Worm (Caenorhabditis elegans) whole organism, early embryonic: ENCODE measurements around the gene K09E9.1.

ENCODE experiments used
- F13C5.2 ChIP-seq: sonication (generic microtip); optimal IDR thresholded peaks from 2 replicates; lab custom pipeline; 2017; ENCODE audit warnings: mild to moderate bottlenecking, missing genetic modification characterization, inconsistent platforms, missing compliant biosample characterization
- ama-1 ChIP-seq: fragments of 150-350 bp; optimal IDR thresholded peaks from 2 replicates; lab custom pipeline; 2014
- ceh-36 ChIP-seq: sonication (generic microtip); optimal IDR thresholded peaks from 2 replicates; lab custom pipeline; 2016; ENCODE audit warnings: missing genetic modification characterization, inconsistent platforms, missing compliant biosample characterization
- ets-7 ChIP-seq: sonication (generic microtip); optimal IDR thresholded peaks from 2 replicates; lab custom pipeline; 2016; ENCODE audit warnings: missing genotype, missing genetic modification characterization, missing compliant biosample characterization
- hmbx-1 ChIP-seq: sonication (generic microtip); optimal IDR thresholded peaks from 2 replicates; lab custom pipeline; 2016; ENCODE audit warnings: mild to moderate bottlenecking, missing genetic modification characterization, missing compliant biosample characterization
- hmg-4 ChIP-seq: fragments of 200-800 bp; sonication (Bioruptor generic); optimal IDR thresholded peaks from 2 replicates; lab custom pipeline; 2018; ENCODE audit warnings: mild to moderate bottlenecking, missing genetic modification characterization, missing compliant biosample characterization
- hnd-1 ChIP-seq: sonication (generic microtip); optimal IDR thresholded peaks from 2 replicates; lab custom pipeline; 2016; ENCODE audit warnings: missing genetic modification characterization, missing compliant biosample characterization
- sea-1 ChIP-seq: fragments of 200-800 bp; sonication (Bioruptor generic); conservative IDR thresholded peaks from 2 replicates; pipeline ENCODE4 v1.3.6; 2022; ENCODE audit warnings: missing genetic modification characterization, missing compliant biosample characterization
- tra-4 ChIP-seq: sonication (generic microtip); optimal IDR thresholded peaks from 2 replicates; lab custom pipeline; 2017; ENCODE audit warnings: missing genetic modification characterization, missing compliant biosample characterization

DNA sequence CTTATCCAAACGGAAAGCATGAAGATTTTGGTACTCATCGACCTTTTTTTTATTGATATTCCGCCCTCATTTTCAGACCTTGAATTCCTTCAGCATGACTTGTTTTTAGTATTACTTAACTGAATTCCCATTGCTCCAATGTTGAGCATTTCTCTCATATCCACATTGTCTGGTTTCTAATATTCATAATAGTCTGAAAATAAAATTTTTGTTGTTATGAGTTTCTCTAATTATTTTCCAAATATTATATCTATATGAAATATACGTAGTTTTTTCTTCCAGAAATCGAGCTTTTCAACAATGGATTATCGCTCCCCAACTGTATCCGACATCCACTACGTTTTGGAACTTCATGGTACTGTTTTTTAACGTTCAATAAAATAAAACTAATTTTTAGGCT, 22.3 kb downstream of the K09E9.1 start, which contains the start of gene H08J19.1:
- TF ChIP-seq sea-1 (GFP tag; lab: Robert Waterston, UW) (no peak), ets-7 (tag; lab: Kevin White, UChicago) (no peak), ceh-36 (tag; lab: Kevin White, UChicago) (no peak), hmg-4 (GFP tag; lab: Kevin White, UChicago) (no peak), ama-1 (lab: Kevin White, UChicago) (no peak), hmbx-1 (tag; lab: Kevin White, UChicago) (no peak), hnd-1 (tag; lab: Kevin White, UChicago) (no peak), F13C5.2 (no peak), tra-4 (tag; lab: Kevin White, UChicago) (no peak)
